Fruit fly (Drosophila melanogaster): Measurements from ENCODE around the gene bsh.

DNA sequence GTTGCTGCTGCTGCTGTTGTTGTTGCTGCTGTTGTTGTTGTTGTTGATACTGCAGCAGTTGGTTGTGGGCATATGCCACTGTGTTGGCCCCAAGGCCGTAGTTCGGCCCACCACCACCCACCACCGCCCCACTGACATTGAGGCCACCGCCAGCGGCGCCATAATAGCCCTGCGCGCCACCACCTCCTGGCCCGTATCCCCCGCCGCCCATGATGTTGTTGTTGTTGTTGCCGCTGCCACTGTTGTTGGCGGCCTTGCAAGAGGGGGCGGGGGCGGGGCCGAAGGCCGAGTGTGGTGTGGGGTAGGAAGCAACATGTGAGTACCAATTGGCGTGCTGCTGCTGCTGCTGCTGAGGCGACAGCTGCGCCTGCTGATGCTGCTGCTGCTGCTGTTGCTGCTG is 12.8 kb downstream of the bsh start:
- TF ChIP-seq psq (optimal IDR thresholded peaks at IDR 0.05) (no peak), insv (optimal IDR thresholded peaks at IDR 0.05) (no peak), h (optimal IDR thresholded peaks at IDR 0.05) (no peak), ttk (optimal IDR thresholded peaks at IDR 0.05) (no peak), Myc (optimal IDR thresholded peaks at IDR 0.05) (no peak)
